Worm (Caenorhabditis elegans): Measurements from ENCODE around the gene T07F8.1.
"Not testable (repeated sequence)": the region's sequence is repeated elsewhere in the genome, so short reads cannot be mapped to it uniquely, and the experiment has no call there.

T07F8.1 gene

DNA sequence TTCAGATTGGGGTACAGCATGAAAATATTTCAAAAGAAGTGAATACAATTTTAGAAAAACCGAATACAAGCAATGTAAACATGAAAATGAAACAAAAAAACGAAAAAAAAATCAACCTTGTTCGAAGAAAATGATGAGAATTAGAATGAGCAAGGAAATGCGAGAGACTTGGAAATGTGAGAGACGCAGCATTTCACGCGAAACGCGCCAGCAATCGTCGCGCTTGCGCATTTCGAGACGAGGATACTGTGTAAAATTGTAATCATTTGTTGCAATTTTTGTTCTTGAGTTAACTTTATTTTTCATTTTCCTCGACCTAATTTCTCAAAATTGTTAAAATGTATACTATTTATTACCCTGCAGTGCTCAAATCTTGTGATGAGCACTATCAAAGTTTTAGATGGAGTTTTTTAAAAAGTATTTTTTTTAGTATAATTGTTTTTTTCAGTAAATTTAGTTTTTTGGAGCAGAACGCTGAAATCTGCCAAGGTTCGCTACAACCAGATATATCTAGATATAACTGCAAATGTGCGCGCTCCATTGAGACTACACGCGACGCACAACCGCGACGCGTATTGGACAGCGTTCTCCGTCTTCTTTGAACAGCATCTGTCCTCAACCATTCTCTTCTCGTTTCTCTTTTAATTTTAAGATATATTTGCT, 3.9 kb downstream of the T07F8.1 start, which contains the start of gene fust-1 (continued):
- TF ChIP-seq fkh-4 (tag; optimal IDR thresholded peaks at IDR 0.05; ENCODE audit: borderline replicate concordance): peak; percentile 81

DNA sequence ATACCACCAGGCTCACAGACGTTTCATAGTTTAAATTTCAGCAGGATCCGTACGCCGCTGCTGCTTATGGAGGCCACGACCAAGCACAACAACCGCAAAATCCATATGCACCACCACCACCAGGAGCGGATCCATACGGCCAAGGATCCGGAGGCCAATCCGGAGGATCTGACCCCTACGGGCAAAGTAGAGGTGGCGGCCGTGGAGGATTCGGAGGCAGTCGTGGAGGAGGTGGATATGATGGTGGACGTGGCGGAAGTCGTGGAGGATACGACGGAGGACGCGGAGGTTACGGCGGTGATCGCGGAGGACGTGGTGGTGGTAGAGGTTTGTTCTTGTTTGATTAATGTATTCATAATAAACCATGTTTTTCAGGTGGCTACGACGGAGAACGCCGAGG, 4.9 kb downstream of the T07F8.1 start:
- TF ChIP-seq efl-1 (optimal IDR thresholded peaks at IDR 0.05): not testable (repeated sequence)
- peak in 1 of 2 experiments; percentile 50 for TF ChIP-seq efl-1 (GFP tag; optimal IDR thresholded peaks at IDR 0.05 in 1 of 2)

DNA sequence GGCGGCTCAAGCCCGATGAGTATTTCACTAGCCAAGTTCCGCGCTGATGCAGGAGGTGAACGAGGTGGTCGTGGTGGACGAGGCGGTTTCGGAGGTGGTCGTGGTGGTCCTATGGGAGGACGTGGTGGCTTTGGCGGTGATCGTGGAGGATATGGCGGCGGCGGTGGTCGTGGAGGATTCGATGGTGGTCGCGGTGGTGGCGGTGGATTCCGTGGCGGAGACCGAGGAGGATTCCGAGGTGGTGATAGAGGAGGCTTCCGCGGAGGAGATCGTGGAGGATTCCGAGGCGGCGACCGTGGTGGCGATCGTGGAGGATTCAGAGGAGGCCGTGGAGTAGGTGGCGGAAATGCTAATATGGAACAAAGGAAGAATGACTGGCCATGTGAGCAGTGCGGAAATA, 6.5 kb downstream of the T07F8.1 start:
- TF ChIP-seq ceh-8 (GFP tag; optimal IDR thresholded peaks at IDR 0.05): peak; percentile 19
- no peak for TF ChIP-seq sup-37 (GFP tag; optimal IDR thresholded peaks at IDR 0.05)
- no peak for TF ChIP-seq efl-1 (optimal IDR thresholded peaks at IDR 0.05)
- TF ChIP-seq efl-1 (GFP tag; optimal IDR thresholded peaks at IDR 0.05 in 1 of 2): peak in 1 of 2 experiments; percentile 28
- no peak for TF ChIP-seq skn-1 (tag; optimal IDR thresholded peaks at IDR 0.05)
- TF ChIP-seq nhr-28 (tag; optimal IDR thresholded peaks at IDR 0.05): no peak

DNA sequence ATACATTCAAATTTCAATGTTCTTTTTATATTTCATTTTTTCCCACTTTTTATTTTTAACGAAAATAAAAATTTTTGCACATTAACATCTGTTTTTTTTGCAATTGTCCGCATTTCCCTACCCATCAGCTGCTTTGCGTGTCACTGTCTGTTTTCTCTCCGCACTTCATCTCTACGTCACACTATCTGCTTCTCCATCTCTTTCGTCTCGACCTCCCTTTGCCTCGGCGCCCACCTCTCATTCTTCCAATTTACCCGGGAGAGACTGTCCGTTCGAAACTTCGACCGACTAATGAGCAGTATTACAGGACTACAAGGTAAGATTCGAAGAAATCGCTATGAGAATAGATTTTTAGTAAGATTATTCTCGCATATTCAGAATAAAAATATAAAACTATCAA, 7.2 kb downstream of the T07F8.1 start, which contains the start of gene C27H5.2:
Gene C27H5.2 (plus strand): TSS at position 190 of the 400 bp plus-strand sequence.
- no peak for TF ChIP-seq mab-9 (GFP tag; IDR thresholded peaks at IDR 0.05)
- no peak for TF ChIP-seq hlh-17 (GFP tag; optimal IDR thresholded peaks at IDR 0.05; ENCODE audit: borderline replicate concordance)
- no peak for TF ChIP-seq nhr-77 (tag; optimal IDR thresholded peaks at IDR 0.05)
- no peak for TF ChIP-seq lir-3 (tag; optimal IDR thresholded peaks at IDR 0.05; ENCODE audit: poor library complexity)
- no peak for TF ChIP-seq tlp-1 (tag; optimal IDR thresholded peaks at IDR 0.05)
- TF ChIP-seq snu-23 (GFP tag; optimal IDR thresholded peaks at IDR 0.05): peak; percentile 5
- no peak for TF ChIP-seq ceh-63 (GFP tag; optimal IDR thresholded peaks at IDR 0.05)
- no peak for TF ChIP-seq sptf-1 (tag; optimal IDR thresholded peaks at IDR 0.05)
- no peak for TF ChIP-seq nhr-237 (tag; optimal IDR thresholded peaks at IDR 0.05)
- TF ChIP-seq ceh-90 (tag; optimal IDR thresholded peaks at IDR 0.05): no peak
- TF ChIP-seq nhr-71 (tag; optimal IDR thresholded peaks at IDR 0.05): peak; percentile 13
- no peak for TF ChIP-seq nhr-90 (tag; optimal IDR thresholded peaks at IDR 0.05; ENCODE audit: poor library complexity)
- TF ChIP-seq lin-14 (GFP tag; optimal IDR thresholded peaks at IDR 0.05): peak; percentile 42
- no peak for TF ChIP-seq ceh-88 (GFP tag; IDR thresholded peaks at IDR 0.05)
- peak; percentile 12 for TF ChIP-seq xbp-1 (tag; optimal IDR thresholded peaks at IDR 0.05)
- no peak for TF ChIP-seq unc-30 (tag; optimal IDR thresholded peaks at IDR 0.05)
- no peak for TF ChIP-seq nhr-12 (tag; optimal IDR thresholded peaks at IDR 0.05)
- TF ChIP-seq efl-1 (optimal IDR thresholded peaks at IDR 0.05): peak; percentile 4 to 7
- TF ChIP-seq efl-1 (GFP tag; optimal IDR thresholded peaks at IDR 0.05 in 1 of 2): no peak
- no peak for TF ChIP-seq lin-15B (tag; optimal IDR thresholded peaks at IDR 0.05)
- TF ChIP-seq C34B4.2 (tag; optimal IDR thresholded peaks at IDR 0.05): no peak
- peak; percentile 12 for TF ChIP-seq mep-1 (tag; optimal IDR thresholded peaks at IDR 0.05)
- TF ChIP-seq ztf-11 (tag; optimal IDR thresholded peaks at IDR 0.05): no peak
- peak; percentile 18 for TF ChIP-seq rnt-1 (tag; optimal IDR thresholded peaks at IDR 0.05)
- no peak for TF ChIP-seq swsn-7 (tag; optimal IDR thresholded peaks at IDR 0.05)
- peak; percentile 20 for TF ChIP-seq nhr-85 (tag)
- no peak for TF ChIP-seq alr-1 (tag; optimal IDR thresholded peaks at IDR 0.05; ENCODE audit: borderline replicate concordance)
- no peak for TF ChIP-seq irx-1 (tag; optimal IDR thresholded peaks at IDR 0.05)
- TF ChIP-seq snpc-4 (tag; optimal IDR thresholded peaks at IDR 0.05): no peak
- no peak for TF ChIP-seq zip-4 (GFP tag; optimal IDR thresholded peaks at IDR 0.05)
- TF ChIP-seq lin-13 (GFP tag; optimal IDR thresholded peaks at IDR 0.05): no peak
- no peak for TF ChIP-seq lin-39 (tag; optimal IDR thresholded peaks at IDR 0.05)
- TF ChIP-seq blmp-1 (tag; optimal IDR thresholded peaks at IDR 0.05): peak; percentile 33
- peak in 1 of 2 experiments; percentile 8 for TF ChIP-seq lsy-2 (tag; optimal IDR thresholded peaks at IDR 0.05)
- no peak for TF ChIP-seq egl-13 (tag; optimal IDR thresholded peaks at IDR 0.05)
- TF ChIP-seq ama-1 (optimal IDR thresholded peaks at IDR 0.05): peak; percentile 26
- TF ChIP-seq mdl-1 (tag; optimal IDR thresholded peaks at IDR 0.05): no peak

Data from whole organism, L1 larva.